Fruit fly (Drosophila melanogaster) whole organism, prepupa: ENCODE measurements around the gene Ugt36D1.
A peak's percentile ranks its signal among the peaks of the same experiment; 100 is the strongest.

Source experiments
- CG10631 ChIP-seq: fragments of 200-800 bp; sonication (Bioruptor generic); optimal IDR thresholded peaks from 2 replicates; lab custom pipeline; 2016; ENCODE audit warnings: missing biosample characterization, missing genetic modification characterization
- CG10669 ChIP-seq: fragments of 200-800 bp; sonication (Bioruptor generic); optimal IDR thresholded peaks from 3 replicates; lab custom pipeline; 2018; ENCODE audit warnings: missing biosample characterization, mild to moderate bottlenecking, missing genetic modification characterization, moderate library complexity
- CG11902 ChIP-seq: fragments of 200-800 bp; sonication (Bioruptor generic); optimal IDR thresholded peaks from 3 replicates; lab custom pipeline; 2016; ENCODE audit warnings: missing biosample characterization, missing genetic modification characterization
- CG3032 ChIP-seq: fragments of 200-800 bp; optimal IDR thresholded peaks from 2 replicates; lab custom pipeline; 2019; ENCODE audit warnings: missing biosample characterization, mild to moderate bottlenecking, missing genetic modification characterization, moderate library complexity
- CG32006 ChIP-seq: fragments of 200-800 bp; sonication (Bioruptor generic); optimal IDR thresholded peaks from 3 replicates; lab custom pipeline; 2017; ENCODE audit warnings: missing biosample characterization, mild to moderate bottlenecking, missing genetic modification characterization
- CG34406 ChIP-seq: fragments of 200-800 bp; sonication (Bioruptor generic); optimal IDR thresholded peaks from 3 replicates; lab custom pipeline; 2016; ENCODE audit warnings: missing biosample characterization, missing genetic modification characterization
- CG4318 ChIP-seq: fragments of 200-800 bp; sonication (Bioruptor generic); optimal IDR thresholded peaks from 3 replicates; lab custom pipeline; 2017; ENCODE audit warnings: missing biosample characterization, mild to moderate bottlenecking, missing genetic modification characterization
- CG8319 ChIP-seq: fragments of 200-800 bp; sonication (Bioruptor generic); optimal IDR thresholded peaks from 3 replicates; lab custom pipeline; 2016; ENCODE audit warnings: missing biosample characterization, missing genetic modification characterization
- CG8632 ChIP-seq: fragments of 200-800 bp; sonication (Bioruptor generic); optimal IDR thresholded peaks from 3 replicates; lab custom pipeline; 2016; ENCODE audit warnings: missing biosample characterization, missing genetic modification characterization
- CG9139 ChIP-seq: fragments of 200-800 bp; sonication (Bioruptor generic); optimal IDR thresholded peaks from 3 replicates; lab custom pipeline; 2017; ENCODE audit warnings: missing biosample characterization, mild to moderate bottlenecking, missing genetic modification characterization
- Eip78C ChIP-seq: fragments of 200-800 bp; sonication (Bioruptor generic); peaks from one replicate; lab custom pipeline; 2016; ENCODE audit warnings: missing biosample characterization, missing genetic modification characterization
- Eip93F ChIP-seq: fragments of 200-800 bp; sonication (Bioruptor generic); optimal IDR thresholded peaks from 2 replicates; lab custom pipeline; 2016; ENCODE audit warnings: missing biosample characterization, mild to moderate bottlenecking, missing genetic modification characterization
- Ets21C ChIP-seq: fragments of 200-800 bp; sonication (Bioruptor generic); optimal IDR thresholded peaks from 3 replicates; lab custom pipeline; 2016; ENCODE audit warnings: missing biosample characterization, missing genetic modification characterization
- Ets96B ChIP-seq: fragments of 200-800 bp; optimal IDR thresholded peaks from 2 replicates; lab custom pipeline; 2019; ENCODE audit warnings: missing biosample characterization, mild to moderate bottlenecking, missing genetic modification characterization, moderate library complexity
- Gug ChIP-seq: fragments of 200-800 bp; sonication (Bioruptor generic); IDR thresholded peaks from 2 replicates; pipeline ENCODE4 v1.3.6; 2022; ENCODE audit warnings: missing biosample characterization, missing genetic modification characterization
- Hr38 ChIP-seq: sonication (Bioruptor generic); optimal IDR thresholded peaks from 2 replicates; lab custom pipeline; 2016; ENCODE audit warnings: missing biosample characterization, missing genetic modification characterization
- Hr39 ChIP-seq: fragments of 200-800 bp; sonication (Bioruptor generic); optimal IDR thresholded peaks from 2 replicates; lab custom pipeline; 2016; ENCODE audit warnings: missing biosample characterization, missing genetic modification characterization
- Hr4 ChIP-seq: fragments of 200-800 bp; sonication (Bioruptor generic); optimal IDR thresholded peaks from 3 replicates; lab custom pipeline; 2016; ENCODE audit warnings: missing biosample characterization, missing genetic modification characterization
- Met ChIP-seq: fragments of 200-800 bp; sonication (Bioruptor generic); optimal IDR thresholded peaks from 3 replicates; lab custom pipeline; 2016; ENCODE audit warnings: missing biosample characterization, missing genetic modification characterization
- OdsH ChIP-seq: fragments of 200-800 bp; sonication (Bioruptor generic); optimal IDR thresholded peaks from 3 replicates; lab custom pipeline; 2016; ENCODE audit warnings: missing biosample characterization, missing genetic modification characterization
- Smox ChIP-seq: fragments of 200-800 bp; sonication (Bioruptor generic); optimal IDR thresholded peaks from 3 replicates; lab custom pipeline; 2016; ENCODE audit warnings: missing biosample characterization, missing genetic modification characterization
- Sox102F ChIP-seq: fragments of 200-800 bp; sonication (Bioruptor generic); optimal IDR thresholded peaks from 2 replicates; lab custom pipeline; 2016; ENCODE audit warnings: missing biosample characterization, mild to moderate bottlenecking, missing genetic modification characterization
- Sox14 ChIP-seq: fragments of 200-800 bp; sonication (Bioruptor generic); optimal IDR thresholded peaks from 3 replicates; lab custom pipeline; 2016; ENCODE audit warnings: missing biosample characterization, missing genetic modification characterization
- Sox15 ChIP-seq: fragments of 200-800 bp; sonication (Bioruptor generic); optimal IDR thresholded peaks from 3 replicates; lab custom pipeline; 2016; ENCODE audit warnings: missing biosample characterization, missing genetic modification characterization
- achi ChIP-seq: fragments of 200-800 bp; sonication (Bioruptor generic); optimal IDR thresholded peaks from 3 replicates; lab custom pipeline; 2016; ENCODE audit warnings: missing biosample characterization, missing genetic modification characterization
- acj6 ChIP-seq: fragments of 200-800 bp; sonication (Bioruptor generic); optimal IDR thresholded peaks from 3 replicates; lab custom pipeline; 2016; ENCODE audit warnings: missing biosample characterization, missing genetic modification characterization
- dac ChIP-seq: fragments of 200-800 bp; sonication (Bioruptor generic); optimal IDR thresholded peaks from 2 replicates; lab custom pipeline; 2017; ENCODE audit warnings: missing biosample characterization, mild to moderate bottlenecking, missing genetic modification characterization
- dsx ChIP-seq: fragments of 200-800 bp; optimal IDR thresholded peaks from 3 replicates; lab custom pipeline; 2019; ENCODE audit warnings: missing biosample characterization, mild to moderate bottlenecking, missing genetic modification characterization, moderate library complexity; ENCODE audit not compliant: poor library complexity, severe bottlenecking
- eg ChIP-seq: fragments of 200-800 bp; sonication (Bioruptor generic); IDR thresholded peaks from 3 replicates; pipeline ENCODE4 v1.3.6; 2022; ENCODE audit warnings: missing biosample characterization, missing genetic modification characterization
- esn ChIP-seq: fragments of 200-800 bp; sonication (Bioruptor generic); optimal IDR thresholded peaks from 2 replicates; lab custom pipeline; 2016; ENCODE audit warnings: missing biosample characterization, mild to moderate bottlenecking, missing genetic modification characterization, moderate library complexity
- fd59A ChIP-seq: fragments of 200-800 bp; sonication (Bioruptor generic); optimal IDR thresholded peaks from 2 replicates; lab custom pipeline; 2017; ENCODE audit warnings: missing biosample characterization, mild to moderate bottlenecking, missing genetic modification characterization, missing genetic modification reagents
- fd85E ChIP-seq: fragments of 200-800 bp; sonication (Bioruptor generic); optimal IDR thresholded peaks from 3 replicates; lab custom pipeline; 2016; ENCODE audit warnings: missing biosample characterization, missing genetic modification characterization
- fkh ChIP-seq: fragments of 200-800 bp; sonication (Bioruptor generic); optimal IDR thresholded peaks from 3 replicates; lab custom pipeline; 2017; ENCODE audit warnings: missing biosample characterization, mild to moderate bottlenecking, missing genetic modification characterization, moderate library complexity
- lz ChIP-seq: fragments of 200-800 bp; sonication (Bioruptor generic); optimal IDR thresholded peaks from 3 replicates; lab custom pipeline; 2016; ENCODE audit warnings: missing biosample characterization, missing genetic modification characterization
- net ChIP-seq: fragments of 200-800 bp; sonication (Bioruptor generic); optimal IDR thresholded peaks from 3 replicates; lab custom pipeline; 2016; ENCODE audit warnings: missing biosample characterization, missing genetic modification characterization
- pdm3 ChIP-seq: fragments of 200-800 bp; sonication (Bioruptor generic); optimal IDR thresholded peaks from 3 replicates; lab custom pipeline; 2016; ENCODE audit warnings: missing biosample characterization, missing genetic modification characterization
- spab ChIP-seq: fragments of 200-800 bp; sonication (Bioruptor generic); optimal IDR thresholded peaks from 2 replicates; lab custom pipeline; 2017; ENCODE audit warnings: missing biosample characterization, mild to moderate bottlenecking, missing genetic modification characterization, missing genetic modification reagents
- ss ChIP-seq, 2 experiments: fragments of 200-800 bp; sonication (Bioruptor generic); optimal IDR thresholded peaks; 2 replicates in 1 of 2; 3 replicates in 1 of 2; lab custom pipeline; 2017 to 2018; ENCODE audit warnings: mild to moderate bottlenecking in 2 of 2, missing biosample characterization in 2 of 2, missing genetic modification characterization in 2 of 2, moderate library complexity in 1 of 2
- svp ChIP-seq: fragments of 200-800 bp; sonication (Bioruptor generic); peaks from one replicate; lab custom pipeline; 2016; ENCODE audit warnings: missing biosample characterization, missing genetic modification characterization
- topi ChIP-seq: fragments of 200-800 bp; sonication (Bioruptor generic); optimal IDR thresholded peaks from 3 replicates; lab custom pipeline; 2016; ENCODE audit warnings: missing biosample characterization, missing genetic modification characterization

Gene Ugt36D1

DNA sequence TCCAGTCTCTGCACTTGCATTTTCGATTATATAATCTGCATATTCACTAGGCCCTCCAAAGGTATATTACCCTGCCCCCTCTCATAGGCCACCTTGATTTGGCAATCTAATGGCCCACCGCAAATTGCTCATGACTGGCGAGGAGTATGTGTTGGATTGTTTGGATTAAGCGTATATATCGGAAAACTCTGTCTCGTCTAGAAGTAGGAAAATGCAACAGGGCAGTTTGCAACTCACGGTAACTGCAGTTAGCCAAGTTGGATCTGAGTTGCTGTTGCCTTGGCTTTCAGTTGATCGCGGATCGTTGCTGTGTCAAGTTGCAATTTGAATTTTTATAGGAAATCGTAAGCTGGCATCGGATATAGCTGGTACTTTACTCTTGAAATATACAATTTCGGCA lies 4.3 kb upstream of the Ugt36D1 start, which contains the start of gene Ugt36F1:
Gene Ugt36F1, plus strand, starts transcription at position 301 of the 400 bp plus-strand sequence.
- TF ChIP-seq CG3032 (tag; lab: Kevin White, UChicago) (no peak), svp (GFP tag; lab: Kevin White, UChicago) (no peak), pdm3 (GFP tag; lab: Kevin White, UChicago) (no peak), Gug (GFP tag; lab: Robert Waterston, UW) (no peak), fkh (GFP tag; lab: Kevin White, UChicago) (no peak), CG32006 (GFP tag; lab: Kevin White, UChicago) (no peak)

dm6 chr2L:18822805-18823204 lies 543 bp upstream of the Ugt36D1 start:
- TF ChIP-seq Eip78C (GFP tag; lab: Kevin White, UChicago) (no peak), CG11902 (GFP tag; lab: Kevin White, UChicago) (no peak), Eip93F (GFP tag; lab: Kevin White, UChicago) (no peak), Smox (no peak), CG9139 (GFP tag; lab: Kevin White, UChicago) (no peak), CG8632 (GFP tag; lab: Kevin White, UChicago) (peak; percentile 3), CG10669 (GFP tag; lab: Kevin White, UChicago) (no peak), CG8319 (no peak), spab (GFP tag; lab: Kevin White, UChicago) (no peak), achi (GFP tag; lab: Kevin White, UChicago) (no peak), acj6 (GFP tag; lab: Kevin White, UChicago) (no peak), lz (GFP tag; lab: Kevin White, UChicago) (no peak), fkh (GFP tag; lab: Kevin White, UChicago) (peak; percentile 73), CG34406 (GFP tag; lab: Kevin White, UChicago) (no peak)

- TF ChIP-seq svp (GFP tag; lab: Kevin White, UChicago) (peak; percentile 53), Hr38 (no peak)
These were observed 3.2 kb downstream of the Ugt36D1 start, which contains the start of gene Ugt36E1 for dm6 chr2L:18826496-18827008. Gene Ugt36E1 (plus strand): TSS chr2L:18826770.

DNA sequence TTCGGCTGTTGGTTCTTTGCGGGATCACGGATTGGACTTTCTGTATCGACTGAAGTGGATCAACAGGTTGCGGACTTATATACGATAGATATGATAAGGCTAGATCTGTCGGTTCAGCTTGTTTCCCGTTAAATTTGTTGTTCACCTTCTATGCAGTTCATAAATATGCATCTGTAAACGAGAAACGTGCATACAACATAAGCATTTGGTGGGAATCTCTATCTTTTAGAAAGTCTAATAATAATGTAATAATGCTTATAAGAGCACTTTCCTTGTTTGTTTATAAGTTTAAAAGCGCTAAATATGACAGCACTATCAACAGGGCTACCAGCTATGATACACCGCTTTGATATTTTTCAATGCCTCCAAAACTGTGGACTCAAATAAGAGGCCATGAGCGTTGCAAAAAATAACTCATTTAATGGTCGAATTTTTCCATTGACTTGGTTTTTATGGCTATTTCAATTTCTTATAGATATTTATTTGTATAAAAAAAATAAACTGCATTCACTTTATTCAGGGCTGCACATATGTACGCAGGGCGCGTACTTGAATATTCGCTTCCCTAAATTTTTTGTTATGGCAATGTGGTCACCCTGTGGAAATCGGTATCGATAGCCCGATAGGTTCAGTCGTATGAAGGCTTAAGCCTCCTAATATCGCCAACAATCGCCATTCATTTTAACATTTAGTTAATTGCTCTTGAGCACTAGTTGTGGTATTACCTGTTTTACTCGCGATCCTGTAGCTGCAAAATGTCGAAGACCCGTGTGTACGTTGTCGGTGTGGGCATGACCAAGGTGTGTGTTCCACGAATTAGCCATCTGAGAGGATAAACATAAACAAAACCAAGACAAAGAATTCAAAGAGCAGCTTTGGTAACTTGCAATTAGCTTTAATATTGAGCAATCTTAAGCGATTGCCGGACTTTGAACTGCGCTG lies 7.5 kb downstream of the Ugt36D1 start, which contains the start of the genes CG17597 and ScpX:
Gene CG17597, minus strand, starts transcription at position 567 of the 942 bp plus-strand sequence.
Gene ScpX, plus strand, starts transcription at position 643 of the 942 bp plus-strand sequence.
- TF ChIP-seq Ets21C (GFP tag; lab: Kevin White, UChicago): no peak
- peak; percentile 52 for TF ChIP-seq topi (GFP tag; lab: Kevin White, UChicago)
- peak; percentile 5 for TF ChIP-seq fd59A (GFP tag; lab: Kevin White, UChicago)
- peak; percentile 76 for TF ChIP-seq esn (GFP tag; lab: Kevin White, UChicago)
- no peak for TF ChIP-seq net
- peak; percentile 40 for TF ChIP-seq CG10669 (GFP tag; lab: Kevin White, UChicago)
- TF ChIP-seq pdm3 (GFP tag; lab: Kevin White, UChicago): peak; percentile 74
- TF ChIP-seq acj6 (GFP tag; lab: Kevin White, UChicago): no peak
- peak; percentile 76 for TF ChIP-seq Hr4 (GFP tag; lab: Kevin White, UChicago)
- peak; percentile 62 for TF ChIP-seq Ets96B
- TF ChIP-seq Sox102F (GFP tag; lab: Kevin White, UChicago): peak; percentile 57
- TF ChIP-seq Sox15 (GFP tag; lab: Kevin White, UChicago): peak; percentile 45
- peak; percentile 67 for TF ChIP-seq Met (GFP tag; lab: Kevin White, UChicago)
- peak; percentile 60 for TF ChIP-seq CG32006 (GFP tag; lab: Kevin White, UChicago)
- peak; percentile 65 for TF ChIP-seq achi (GFP tag; lab: Kevin White, UChicago)
- TF ChIP-seq CG11902 (GFP tag; lab: Kevin White, UChicago): peak; percentile 28
- no peak for TF ChIP-seq fd85E (GFP tag; lab: Kevin White, UChicago)
- TF ChIP-seq eg (GFP tag; lab: Robert Waterston, UW): 0 out of 3 replicates have a peak, but pooled peaks have one; percentile 17
- no peak for TF ChIP-seq CG4318
- TF ChIP-seq Sox14: peak; percentile 71
- TF ChIP-seq svp (GFP tag; lab: Kevin White, UChicago): peak; percentile 97
- peak; percentile 54 to 59 for TF ChIP-seq ss (GFP tag; optimal IDR thresholded peaks at IDR 0.05; lab: Kevin White, UChicago)
- peak; percentile 78 for TF ChIP-seq CG10631 (GFP tag; lab: Kevin White, UChicago)
- peak; percentile 94 for TF ChIP-seq fkh (GFP tag; lab: Kevin White, UChicago)
- peak; percentile 65 for TF ChIP-seq lz (GFP tag; lab: Kevin White, UChicago)
- TF ChIP-seq Gug (GFP tag; lab: Robert Waterston, UW): no peak
- peak; percentile 50 for TF ChIP-seq OdsH (GFP tag; lab: Kevin White, UChicago)
- peak; percentile 55 for TF ChIP-seq CG3032 (tag; lab: Kevin White, UChicago)
- peak; percentile 16 for TF ChIP-seq dsx (GFP tag; lab: Kevin White, UChicago)
- TF ChIP-seq spab (GFP tag; lab: Kevin White, UChicago): no peak
- TF ChIP-seq Hr39: peak; percentile 73
- peak; percentile 4 for TF ChIP-seq dac (GFP tag; lab: Kevin White, UChicago)
- TF ChIP-seq Eip93F (GFP tag; lab: Kevin White, UChicago): peak; percentile 71
- TF ChIP-seq CG34406 (GFP tag; lab: Kevin White, UChicago): peak; percentile 18
- peak; percentile 11 for TF ChIP-seq CG8632 (GFP tag; lab: Kevin White, UChicago)
